Fruit fly (Drosophila melanogaster): ENCODE data around the gene Seipin.

Seipin gene

DNA sequence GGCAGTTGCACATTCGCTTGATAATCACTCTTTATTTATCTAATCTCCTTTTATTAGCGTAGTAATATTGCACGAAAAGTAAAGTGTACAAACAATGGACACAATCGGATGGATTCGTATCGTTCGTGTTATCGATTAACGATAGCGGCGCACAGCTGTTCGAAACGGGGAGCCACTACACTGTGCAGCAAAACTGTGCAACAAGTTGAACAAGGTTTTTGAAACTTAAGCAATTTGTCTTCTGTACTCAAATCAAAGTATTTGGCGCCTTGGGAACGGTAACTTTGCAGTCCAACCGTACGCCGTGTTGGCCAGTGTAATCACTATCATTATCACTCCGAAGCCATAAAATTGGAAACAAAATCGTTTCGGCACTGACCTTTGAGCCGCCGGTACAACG, at the start of gene Seipin, which contains the start of gene Tsp3A (continued):
- TF ChIP-seq CG10631 (GFP tag; optimal IDR thresholded peaks at IDR 0.05) (no peak), Hr39 (GFP tag; optimal IDR thresholded peaks at IDR 0.05) (peak; percentile 81), fd59A (GFP tag; optimal IDR thresholded peaks at IDR 0.05) (peak; percentile 45), CG10669 (GFP tag; optimal IDR thresholded peaks at IDR 0.05) (peak; percentile 80), CG8319 (GFP tag; optimal IDR thresholded peaks at IDR 0.05) (peak; percentile 71), topi (GFP tag; optimal IDR thresholded peaks at IDR 0.05) (peak; percentile 88), dac (GFP tag; optimal IDR thresholded peaks at IDR 0.05) (peak; percentile 74), CG3919 (GFP tag; optimal IDR thresholded peaks at IDR 0.05) (peak; percentile 87)

DNA sequence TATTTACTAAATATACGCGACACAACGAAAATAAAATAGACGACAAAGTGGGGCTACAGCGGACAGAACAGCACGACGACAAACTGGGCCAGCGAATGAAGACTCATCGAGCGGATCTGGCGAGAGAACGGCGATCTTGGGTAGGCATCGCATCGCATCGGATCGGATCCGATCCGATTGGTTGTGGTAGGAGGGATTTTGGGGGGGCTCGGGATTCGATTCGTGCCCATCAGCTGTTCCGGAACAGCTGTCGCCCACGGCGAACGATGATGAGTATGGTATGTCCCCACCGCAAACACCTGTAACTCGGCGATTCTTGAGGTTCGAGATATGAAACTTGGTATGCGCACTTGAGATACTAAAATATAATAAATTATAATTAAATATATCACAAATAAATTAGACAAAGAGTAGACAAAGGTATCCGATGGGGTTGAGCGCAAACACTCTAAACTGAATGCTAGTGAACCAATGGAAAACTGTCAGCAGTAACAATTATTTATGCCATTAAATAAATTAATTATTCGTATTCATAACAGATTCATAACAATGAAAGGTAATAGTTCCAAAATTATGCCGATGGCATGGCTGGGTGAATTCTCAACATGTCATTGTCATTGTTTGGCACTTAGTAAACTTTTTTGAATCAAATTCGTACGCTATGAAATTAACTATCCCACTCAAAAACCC, 39.1 kb upstream of the Seipin start, which contains the start of the genes Vha36-3 and AANATL7:
Gene Vha36-3, minus strand, starts transcription at position 242 of the 690 bp plus-strand sequence.
Gene AANATL7, plus strand, starts transcription at position 640 of the 690 bp plus-strand sequence.
- TF ChIP-seq Eip78C (GFP tag) = no peak
- no peak for TF ChIP-seq ss (GFP tag; optimal IDR thresholded peaks at IDR 0.05)
- TF ChIP-seq CG34406 (GFP tag; optimal IDR thresholded peaks at IDR 0.05) = no peak
- no peak for TF ChIP-seq CG11294 (GFP tag; IDR thresholded peaks at IDR 0.05)
- no peak for TF ChIP-seq Sox15 (GFP tag; optimal IDR thresholded peaks at IDR 0.05)
- TF ChIP-seq Sox102F (GFP tag; optimal IDR thresholded peaks at IDR 0.05) = no peak
- no peak for TF ChIP-seq CG8319 (GFP tag; optimal IDR thresholded peaks at IDR 0.05)
- TF ChIP-seq CG16779 (tag; optimal IDR thresholded peaks at IDR 0.05) = no peak
- TF ChIP-seq CG6854 (GFP tag; optimal IDR thresholded peaks at IDR 0.05) = no peak
- no peak for TF ChIP-seq Eip93F (GFP tag; optimal IDR thresholded peaks at IDR 0.05)
- TF ChIP-seq Blimp-1 (GFP tag; optimal IDR thresholded peaks at IDR 0.05) = no peak
- TF ChIP-seq Gug (GFP tag; IDR thresholded peaks at IDR 0.05) = no peak
- TF ChIP-seq fkh (GFP tag; optimal IDR thresholded peaks at IDR 0.05) = no peak
- no peak for TF ChIP-seq Sox14 (GFP tag; optimal IDR thresholded peaks at IDR 0.05)
- no peak for TF ChIP-seq Lpt (GFP tag; optimal IDR thresholded peaks at IDR 0.05)
- no peak for TF ChIP-seq acj6 (GFP tag; optimal IDR thresholded peaks at IDR 0.05)
- TF ChIP-seq Hr39 (GFP tag; optimal IDR thresholded peaks at IDR 0.05) = no peak

- TF ChIP-seq CG32006 (GFP tag; optimal IDR thresholded peaks at IDR 0.05) (peak; percentile 58), Gug (GFP tag; IDR thresholded peaks at IDR 0.05) (peak; percentile 50), OdsH (GFP tag; optimal IDR thresholded peaks at IDR 0.05) (peak; percentile 45), vri (GFP tag; optimal IDR thresholded peaks at IDR 0.05) (no peak), Ets21C (GFP tag; optimal IDR thresholded peaks at IDR 0.05) (no peak), CG9139 (GFP tag; optimal IDR thresholded peaks at IDR 0.05) (no peak), CG11294 (GFP tag; IDR thresholded peaks at IDR 0.05) (peak; percentile 47), Met (GFP tag; optimal IDR thresholded peaks at IDR 0.05) (peak; percentile 28), CG11762 (GFP tag; optimal IDR thresholded peaks at IDR 0.05; ENCODE audit: insufficient read depth) (no peak), svp (GFP tag) (peak; percentile 61), Eip75B (GFP tag; optimal IDR thresholded peaks at IDR 0.05) (peak; percentile 26), CG6163 (GFP tag; IDR thresholded peaks at IDR 0.05) (peak; percentile 62; the same call in 2 of the 3 replicates), CG4318 (GFP tag; optimal IDR thresholded peaks at IDR 0.05) (peak; percentile 15), fd85E (GFP tag; optimal IDR thresholded peaks at IDR 0.05) (no peak), CG8632 (GFP tag; optimal IDR thresholded peaks at IDR 0.05) (no peak), CG3919 (GFP tag; optimal IDR thresholded peaks at IDR 0.05) (peak; percentile 9), CG15336 (GFP tag; IDR thresholded peaks at IDR 0.05) (0 out of 2 replicates have a peak, but pooled peaks have one; percentile 28), Lpt (GFP tag; optimal IDR thresholded peaks at IDR 0.05) (no peak), lz (GFP tag; optimal IDR thresholded peaks at IDR 0.05) (peak; percentile 15), Blimp-1 (GFP tag; optimal IDR thresholded peaks at IDR 0.05) (no peak), CG10669 (GFP tag; optimal IDR thresholded peaks at IDR 0.05) (peak; percentile 5), Hr39 (GFP tag; optimal IDR thresholded peaks at IDR 0.05) (peak; percentile 23), fd59A (GFP tag; optimal IDR thresholded peaks at IDR 0.05) (no peak), CG6792 (GFP tag; optimal IDR thresholded peaks at IDR 0.05) (no peak), pdm3 (GFP tag; optimal IDR thresholded peaks at IDR 0.05) (peak; percentile 41), CG7368 (GFP tag; optimal IDR thresholded peaks at IDR 0.05) (peak; percentile 39), Eip78C (GFP tag) (peak; percentile 68), Smox (GFP tag; optimal IDR thresholded peaks at IDR 0.05) (peak; percentile 8), esn (GFP tag; optimal IDR thresholded peaks at IDR 0.05) (peak; percentile 28), achi (GFP tag; optimal IDR thresholded peaks at IDR 0.05) (peak; percentile 5), Eip93F (GFP tag; optimal IDR thresholded peaks at IDR 0.05) (no peak), eg (GFP tag; IDR thresholded peaks at IDR 0.05) (peak; percentile 68)
Observed at dm6 chrX:2581793-2582503, 37.7 kb upstream of the Seipin start.

Measured in whole organism, prepupa.